Worm (Caenorhabditis elegans): ENCODE data around the gene C18D11.1.

The C18D11.1 gene

DNA sequence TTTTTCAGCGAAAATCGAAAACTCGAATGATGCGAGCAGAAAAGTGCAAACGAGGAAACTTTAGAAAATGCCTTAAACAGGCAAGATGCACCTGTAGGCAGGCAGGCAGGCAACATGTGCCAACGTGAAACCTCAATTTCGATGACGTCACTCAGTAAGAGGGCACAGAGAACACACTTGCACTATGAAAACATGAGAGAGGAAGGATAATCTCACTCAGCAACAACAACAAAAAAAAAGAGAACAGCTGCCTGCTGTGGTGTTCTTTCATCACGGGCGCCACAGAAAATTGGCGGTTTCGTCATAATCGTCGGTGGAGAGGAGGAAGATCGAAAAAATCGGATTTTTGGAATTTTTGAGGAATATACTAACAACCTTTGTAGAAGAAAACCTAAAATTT, 17.8 kb downstream of the C18D11.1 start:
- TF ChIP-seq ceh-48 (tag; optimal IDR thresholded peaks at IDR 0.05) (no peak), ceh-14 (tag; optimal IDR thresholded peaks at IDR 0.05) (no peak), zip-5 (tag; optimal IDR thresholded peaks at IDR 0.05) (no peak), elt-4 (tag; optimal IDR thresholded peaks at IDR 0.05) (no peak), lim-6 (tag; optimal IDR thresholded peaks at IDR 0.05) (no peak), unc-55 (GFP tag; optimal IDR thresholded peaks at IDR 0.05) (no peak), hlh-15 (tag; optimal IDR thresholded peaks at IDR 0.05) (no peak), pha-4 (tag; optimal IDR thresholded peaks at IDR 0.05) (no peak)

- no peak for TF ChIP-seq ceh-30 (tag; optimal IDR thresholded peaks at IDR 0.05)
- no peak for TF ChIP-seq ztf-16 (tag; optimal IDR thresholded peaks at IDR 0.05)
- no peak for TF ChIP-seq unc-3 (GFP tag; conservative IDR thresholded peaks at IDR 0.05)
- TF ChIP-seq unc-3 (tag; optimal IDR thresholded peaks at IDR 0.05): no peak
- TF ChIP-seq K02D7.2 (tag; optimal IDR thresholded peaks at IDR 0.05): no peak
- no peak for TF ChIP-seq nhr-232 (tag; optimal IDR thresholded peaks at IDR 0.05)
- no peak for TF ChIP-seq hlh-15 (tag; optimal IDR thresholded peaks at IDR 0.05)
- TF ChIP-seq ref-2 (tag; optimal IDR thresholded peaks at IDR 0.05): no peak
- no peak for TF ChIP-seq hlh-6 (tag; optimal IDR thresholded peaks at IDR 0.05)
- TF ChIP-seq pag-3 (tag; optimal IDR thresholded peaks at IDR 0.05; ENCODE audit: borderline replicate concordance): no peak
- TF ChIP-seq pat-9 (tag; optimal IDR thresholded peaks at IDR 0.05): no peak
- TF ChIP-seq gmeb-2 (tag; optimal IDR thresholded peaks at IDR 0.05): no peak
- no peak for TF ChIP-seq sox-2 (GFP tag; IDR thresholded peaks at IDR 0.05)
Measured at ce11 chrIII:11834783-11835182, 18.4 kb downstream of the C18D11.1 start.

DNA sequence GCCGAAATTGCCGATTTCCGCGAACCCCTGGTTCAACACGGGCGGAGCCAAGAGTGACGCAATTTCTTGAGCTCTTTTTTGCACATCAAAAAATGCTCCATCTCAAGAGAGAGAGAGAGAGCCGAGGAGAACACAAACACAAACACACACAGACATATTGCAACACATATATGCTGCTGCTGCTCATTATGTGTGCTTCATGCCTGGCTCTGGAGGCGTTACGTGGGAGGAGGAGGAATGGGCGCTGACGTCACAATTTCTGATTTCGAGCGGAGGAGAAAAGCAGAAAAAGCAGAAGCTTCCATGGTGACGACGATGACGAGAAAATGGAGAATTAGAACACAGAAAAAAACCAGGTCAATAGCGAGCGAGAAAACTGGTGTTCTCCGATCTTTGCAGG, 19.7 kb downstream of the C18D11.1 start:
- TF ChIP-seq lin-11 (tag; optimal IDR thresholded peaks at IDR 0.05) (no peak), hlh-6 (tag; optimal IDR thresholded peaks at IDR 0.05) (no peak), pag-3 (tag; optimal IDR thresholded peaks at IDR 0.05; ENCODE audit: borderline replicate concordance) (no peak), ztf-16 (tag; optimal IDR thresholded peaks at IDR 0.05) (no peak), nfya-1 (tag; optimal IDR thresholded peaks at IDR 0.05) (no peak), fkh-6 (tag; optimal IDR thresholded peaks at IDR 0.05) (no peak)

DNA sequence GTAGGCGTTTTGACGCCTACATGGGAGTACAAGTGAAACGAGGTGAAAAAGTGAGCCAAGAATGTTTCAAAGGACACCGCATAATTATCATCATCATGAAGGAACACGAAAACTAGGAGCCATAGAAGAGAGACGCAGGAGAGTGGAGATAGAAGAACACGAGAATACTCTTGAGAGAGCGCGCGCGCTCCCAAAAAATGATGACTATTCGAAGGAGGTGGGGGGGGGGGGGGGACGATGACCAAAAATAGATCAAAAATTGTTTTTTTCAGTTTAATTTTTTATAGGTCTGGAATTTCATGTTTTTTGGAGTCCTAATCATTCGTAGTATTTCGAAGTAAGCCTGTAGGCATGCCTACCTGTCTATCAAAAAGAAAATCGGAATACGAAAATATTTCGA, 20.4 kb downstream of the C18D11.1 start:
- TF ChIP-seq F13H6.1 (tag; optimal IDR thresholded peaks at IDR 0.05): no peak
- TF ChIP-seq ets-4 (tag; optimal IDR thresholded peaks at IDR 0.05): no peak
- TF ChIP-seq pag-3 (tag; optimal IDR thresholded peaks at IDR 0.05; ENCODE audit: borderline replicate concordance): no peak
- no peak for TF ChIP-seq pqm-1 (tag; optimal IDR thresholded peaks at IDR 0.05)
- TF ChIP-seq K02D7.2 (tag; optimal IDR thresholded peaks at IDR 0.05): no peak
- TF ChIP-seq nhr-232 (tag; optimal IDR thresholded peaks at IDR 0.05): no peak
- no peak for TF ChIP-seq Y22D7AL.16 (tag; optimal IDR thresholded peaks at IDR 0.05)
- no peak for TF ChIP-seq dmd-4 (tag; optimal IDR thresholded peaks at IDR 0.05; ENCODE audit: borderline replicate concordance)
- TF ChIP-seq nfya-1 (tag; optimal IDR thresholded peaks at IDR 0.05): no peak
- no peak for TF ChIP-seq K09A11.1 (tag; optimal IDR thresholded peaks at IDR 0.05; ENCODE audit: insufficient read depth)
- no peak for TF ChIP-seq ztf-16 (tag; optimal IDR thresholded peaks at IDR 0.05)
- TF ChIP-seq ceh-9 (tag; optimal IDR thresholded peaks at IDR 0.05): no peak
- TF ChIP-seq C38D4.7 (GFP tag; optimal IDR thresholded peaks at IDR 0.05): no peak
- no peak for TF ChIP-seq sox-2 (GFP tag; IDR thresholded peaks at IDR 0.05)

DNA sequence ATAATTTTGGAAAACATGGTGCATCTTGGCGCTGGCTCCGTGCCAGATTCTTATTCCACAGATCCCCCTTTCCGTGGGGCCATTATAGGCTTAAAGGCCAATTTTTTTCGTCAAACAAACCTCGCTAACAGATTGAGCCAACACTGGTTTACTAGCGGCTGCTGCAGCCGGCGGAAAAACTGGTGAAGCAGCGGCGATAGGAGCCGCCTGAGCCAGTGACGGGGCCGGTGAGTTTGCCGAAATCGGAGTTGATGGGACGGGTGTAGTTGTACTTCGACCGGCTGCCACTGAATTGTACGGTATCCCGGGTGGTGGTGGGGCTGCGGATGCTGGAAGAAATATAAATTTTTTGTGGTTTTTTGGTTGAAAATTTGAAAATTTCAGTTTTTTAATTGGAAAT, 25.4 kb downstream of the C18D11.1 start:
- TF ChIP-seq fkh-10 (GFP tag; optimal IDR thresholded peaks at IDR 0.05): no peak
- no peak for TF ChIP-seq pat-9 (tag; optimal IDR thresholded peaks at IDR 0.05)
- TF ChIP-seq ceh-18 (tag; optimal IDR thresholded peaks at IDR 0.05): no peak
- no peak for TF ChIP-seq fkh-6 (tag; optimal IDR thresholded peaks at IDR 0.05)
- TF ChIP-seq nhr-232 (tag; optimal IDR thresholded peaks at IDR 0.05): no peak
- TF ChIP-seq eyg-1 (tag; optimal IDR thresholded peaks at IDR 0.05): no peak
- TF ChIP-seq hlh-30 (tag; optimal IDR thresholded peaks at IDR 0.05; ENCODE audit: insufficient read depth): no peak
- no peak for TF ChIP-seq sox-2 (GFP tag; IDR thresholded peaks at IDR 0.05)
- TF ChIP-seq ceh-34 (tag; optimal IDR thresholded peaks at IDR 0.05): no peak
